Worm (Caenorhabditis elegans): ENCODE data around the gene B0336.12.

Gene B0336.12

DNA sequence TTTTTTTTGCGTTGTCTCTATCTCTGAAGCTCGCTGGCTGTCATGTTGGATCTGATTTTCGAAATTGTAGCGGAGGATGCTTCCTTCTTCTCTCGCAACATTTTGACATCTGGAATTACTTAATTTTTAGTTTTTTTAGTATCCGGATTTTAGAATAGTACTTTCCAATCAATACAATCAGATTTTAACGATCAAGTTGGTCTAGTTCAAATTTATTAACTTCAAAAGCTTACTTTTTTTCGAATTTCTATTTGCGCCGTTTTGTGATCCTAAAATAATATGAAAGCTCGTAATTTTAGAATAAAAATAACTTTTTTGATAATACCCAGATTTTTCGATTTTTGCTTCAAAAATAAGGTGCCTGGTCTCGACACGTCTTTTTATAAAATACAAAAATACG lies at the start of gene B0336.12:
B0336.12 (minus strand) TSS at position 101 of the 400 bp plus-strand sequence.
- no peak for TF ChIP-seq sea-1 (GFP tag; conservative IDR thresholded peaks at IDR 0.05)
- TF ChIP-seq ceh-36 (tag; optimal IDR thresholded peaks at IDR 0.05), result no peak
- TF ChIP-seq ama-1 (optimal IDR thresholded peaks at IDR 0.05), result no peak
- TF ChIP-seq flt-1 (GFP tag; IDR thresholded peaks at IDR 0.05), result no peak
- no peak for TF ChIP-seq hnd-1 (tag; optimal IDR thresholded peaks at IDR 0.05)
- no peak for TF ChIP-seq F13C5.2 (tag; optimal IDR thresholded peaks at IDR 0.05)
- TF ChIP-seq tbx-11 (GFP tag; IDR thresholded peaks at IDR 0.05), result no peak
- TF ChIP-seq ets-7 (tag; optimal IDR thresholded peaks at IDR 0.05), result no peak
- no peak for TF ChIP-seq hmbx-1 (tag; optimal IDR thresholded peaks at IDR 0.05)
- TF ChIP-seq hmg-4 (GFP tag; optimal IDR thresholded peaks at IDR 0.05), result no peak
- TF ChIP-seq B0310.2 (tag; optimal IDR thresholded peaks at IDR 0.05), result no peak
- TF ChIP-seq scrt-1 (GFP tag; IDR thresholded peaks at IDR 0.05), result no peak
- no peak for TF ChIP-seq pes-1 (GFP tag; IDR thresholded peaks at IDR 0.05)
- TF ChIP-seq tra-4 (tag; optimal IDR thresholded peaks at IDR 0.05), result no peak
- no peak for TF ChIP-seq tbx-37 (GFP tag; conservative IDR thresholded peaks at IDR 0.05)
- no peak for TF ChIP-seq ceh-13 (GFP tag; optimal IDR thresholded peaks at IDR 0.05)

DNA sequence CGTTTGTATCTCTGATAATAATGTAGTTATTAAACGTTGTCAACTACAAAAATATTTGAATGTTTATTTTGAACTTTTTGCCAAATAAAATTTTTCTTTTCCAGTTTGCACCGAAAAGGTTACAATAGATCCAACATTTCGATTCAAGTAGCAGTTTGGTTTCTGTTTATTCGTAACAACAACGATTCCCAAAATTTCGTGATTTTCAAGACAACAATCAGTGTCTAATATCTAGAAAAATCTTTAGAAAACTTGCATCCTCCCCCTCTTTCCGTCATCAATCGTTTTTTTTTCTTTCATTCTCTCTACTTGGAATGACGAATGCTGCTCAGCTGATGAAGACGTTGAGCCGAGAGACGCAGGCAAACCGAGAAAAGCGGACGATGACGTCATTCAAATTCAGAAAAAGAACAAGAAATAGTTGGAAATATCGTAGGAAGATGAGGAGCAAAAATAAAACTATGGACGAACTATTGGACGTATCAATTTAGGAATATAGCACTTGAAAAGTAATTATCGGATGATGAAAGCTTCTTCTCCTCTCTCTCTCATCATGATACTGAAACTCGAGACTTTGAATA lies 48.7 kb upstream of the B0336.12 start:
- TF ChIP-seq tbx-37 (GFP tag; conservative IDR thresholded peaks at IDR 0.05), result no peak
- TF ChIP-seq F13C5.2 (tag; optimal IDR thresholded peaks at IDR 0.05), result no peak
- TF ChIP-seq ceh-13 (GFP tag; optimal IDR thresholded peaks at IDR 0.05), result no peak
- no peak for TF ChIP-seq hmbx-1 (tag; optimal IDR thresholded peaks at IDR 0.05)
- no peak for TF ChIP-seq sea-1 (GFP tag; conservative IDR thresholded peaks at IDR 0.05)
- no peak for TF ChIP-seq ets-7 (tag; optimal IDR thresholded peaks at IDR 0.05)
- TF ChIP-seq pes-1 (GFP tag; IDR thresholded peaks at IDR 0.05), result no peak
- no peak for TF ChIP-seq scrt-1 (GFP tag; IDR thresholded peaks at IDR 0.05)
- TF ChIP-seq hmg-4 (GFP tag; optimal IDR thresholded peaks at IDR 0.05), result no peak
- TF ChIP-seq flt-1 (GFP tag; IDR thresholded peaks at IDR 0.05), result no peak
- TF ChIP-seq hnd-1 (tag; optimal IDR thresholded peaks at IDR 0.05), result no peak
- TF ChIP-seq ama-1 (optimal IDR thresholded peaks at IDR 0.05), result no peak

DNA sequence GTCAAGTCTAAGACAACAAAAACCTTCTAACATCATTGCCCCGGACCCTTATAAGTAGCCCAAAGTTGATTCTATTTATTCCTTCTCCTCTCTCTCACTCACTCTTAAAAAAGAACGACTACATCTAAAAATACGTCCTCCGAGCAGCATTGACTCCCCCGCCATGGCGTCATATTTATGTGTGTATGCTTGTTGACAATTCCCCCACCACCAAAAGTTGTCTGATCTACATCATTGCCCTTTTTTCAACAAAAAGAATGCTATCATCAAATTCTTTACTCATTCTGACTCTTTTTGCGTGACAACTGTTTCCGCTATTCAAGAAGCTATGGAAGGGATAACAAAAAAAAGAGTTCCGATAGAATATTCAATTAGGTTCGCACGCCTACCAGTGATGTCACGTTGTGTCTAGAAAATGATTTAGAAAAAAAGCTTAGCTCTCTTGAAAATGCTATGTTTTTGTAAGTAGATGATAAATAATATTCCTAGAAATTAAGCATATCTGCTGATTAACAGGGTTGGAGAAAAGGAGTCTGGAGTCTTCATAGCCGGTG lies 47.6 kb upstream of the B0336.12 start:
- TF ChIP-seq B0310.2 (tag; optimal IDR thresholded peaks at IDR 0.05), result no peak
- no peak for TF ChIP-seq F13C5.2 (tag; optimal IDR thresholded peaks at IDR 0.05)
- no peak for TF ChIP-seq ceh-13 (GFP tag; optimal IDR thresholded peaks at IDR 0.05)
- TF ChIP-seq hmg-4 (GFP tag; optimal IDR thresholded peaks at IDR 0.05), result no peak
- no peak for TF ChIP-seq hnd-1 (tag; optimal IDR thresholded peaks at IDR 0.05)
- TF ChIP-seq ceh-36 (tag; optimal IDR thresholded peaks at IDR 0.05), result no peak
- TF ChIP-seq flt-1 (GFP tag; IDR thresholded peaks at IDR 0.05), result no peak
- no peak for TF ChIP-seq ets-7 (tag; optimal IDR thresholded peaks at IDR 0.05)
- TF ChIP-seq ama-1 (optimal IDR thresholded peaks at IDR 0.05), result no peak
- TF ChIP-seq tra-4 (tag; optimal IDR thresholded peaks at IDR 0.05), result no peak
- TF ChIP-seq sea-1 (GFP tag; conservative IDR thresholded peaks at IDR 0.05), result no peak
- TF ChIP-seq pes-1 (GFP tag; IDR thresholded peaks at IDR 0.05), result no peak
- no peak for TF ChIP-seq aly-1 (tag; optimal IDR thresholded peaks at IDR 0.05)
- TF ChIP-seq tbx-11 (GFP tag; IDR thresholded peaks at IDR 0.05), result no peak

DNA sequence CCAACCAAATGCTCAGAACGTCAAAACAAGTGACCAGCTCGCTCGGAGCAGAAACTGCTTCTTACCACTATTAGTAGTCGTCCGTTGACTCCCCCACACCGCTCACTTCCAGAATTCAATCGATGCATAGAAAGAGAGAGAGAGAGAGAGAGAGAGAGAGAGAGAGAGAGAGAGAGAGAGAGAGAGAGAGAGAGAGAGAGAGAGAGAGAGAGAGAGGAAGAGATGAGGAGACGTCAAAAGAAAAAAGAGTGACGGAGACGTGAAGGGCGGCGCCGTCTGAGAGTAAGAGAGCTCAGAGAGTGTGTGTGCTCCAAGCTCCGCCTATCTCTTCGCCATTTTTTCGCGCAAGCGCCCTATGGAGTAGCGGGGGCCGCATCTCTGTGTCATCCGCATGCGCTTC lies 45.3 kb upstream of the B0336.12 start, which contains the start of gene ida-1:
ida-1 (plus strand) TSS at position 336 of the 400 bp plus-strand sequence.
- TF ChIP-seq flt-1 (GFP tag; IDR thresholded peaks at IDR 0.05), result no peak
- TF ChIP-seq hmbx-1 (tag; optimal IDR thresholded peaks at IDR 0.05), result no peak
- no peak for TF ChIP-seq ets-7 (tag; optimal IDR thresholded peaks at IDR 0.05)
- TF ChIP-seq tbx-37 (GFP tag; conservative IDR thresholded peaks at IDR 0.05), result no peak
- TF ChIP-seq F13C5.2 (tag; optimal IDR thresholded peaks at IDR 0.05), result no peak
- TF ChIP-seq tra-4 (tag; optimal IDR thresholded peaks at IDR 0.05), result no peak
- no peak for TF ChIP-seq ama-1 (optimal IDR thresholded peaks at IDR 0.05)
- no peak for TF ChIP-seq scrt-1 (GFP tag; IDR thresholded peaks at IDR 0.05)
- no peak for TF ChIP-seq ceh-36 (tag; optimal IDR thresholded peaks at IDR 0.05)
- no peak for TF ChIP-seq hnd-1 (tag; optimal IDR thresholded peaks at IDR 0.05)

DNA sequence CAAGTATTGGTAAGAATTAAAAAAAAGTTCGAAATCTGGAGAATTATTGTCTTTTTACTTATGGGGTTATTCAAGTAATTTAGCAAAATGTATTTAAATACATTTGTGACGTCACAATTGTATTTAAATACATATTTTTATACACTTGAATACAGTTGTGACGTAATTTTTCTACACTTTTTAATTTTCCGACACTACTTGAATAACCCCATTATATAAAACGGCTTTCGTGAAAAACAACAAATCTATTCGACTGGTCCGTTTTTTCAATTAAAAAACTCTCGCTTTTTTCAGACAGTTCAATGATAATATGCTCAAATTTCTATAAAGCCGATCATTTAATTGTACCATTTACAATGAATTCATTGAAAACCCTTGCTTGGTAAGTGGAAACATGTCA lies 40.6 kb upstream of the B0336.12 start:
- no peak for TF ChIP-seq sea-1 (GFP tag; conservative IDR thresholded peaks at IDR 0.05)
- TF ChIP-seq F13C5.2 (tag; optimal IDR thresholded peaks at IDR 0.05), result no peak
- no peak for TF ChIP-seq tbx-11 (GFP tag; IDR thresholded peaks at IDR 0.05)
- no peak for TF ChIP-seq pes-1 (GFP tag; IDR thresholded peaks at IDR 0.05)
- TF ChIP-seq tra-4 (tag; optimal IDR thresholded peaks at IDR 0.05), result no peak
- TF ChIP-seq hmg-4 (GFP tag; optimal IDR thresholded peaks at IDR 0.05), result no peak
- TF ChIP-seq aly-1 (tag; optimal IDR thresholded peaks at IDR 0.05), result no peak
- no peak for TF ChIP-seq ceh-36 (tag; optimal IDR thresholded peaks at IDR 0.05)
- no peak for TF ChIP-seq hnd-1 (tag; optimal IDR thresholded peaks at IDR 0.05)
- no peak for TF ChIP-seq hmbx-1 (tag; optimal IDR thresholded peaks at IDR 0.05)
- TF ChIP-seq tbx-37 (GFP tag; conservative IDR thresholded peaks at IDR 0.05), result no peak
- TF ChIP-seq scrt-1 (GFP tag; IDR thresholded peaks at IDR 0.05), result no peak
- TF ChIP-seq ama-1 (optimal IDR thresholded peaks at IDR 0.05), result no peak
- no peak for TF ChIP-seq B0310.2 (tag; optimal IDR thresholded peaks at IDR 0.05)
- no peak for TF ChIP-seq ets-7 (tag; optimal IDR thresholded peaks at IDR 0.05)
- no peak for TF ChIP-seq ceh-13 (GFP tag; optimal IDR thresholded peaks at IDR 0.05)
- no peak for TF ChIP-seq flt-1 (GFP tag; IDR thresholded peaks at IDR 0.05)

DNA sequence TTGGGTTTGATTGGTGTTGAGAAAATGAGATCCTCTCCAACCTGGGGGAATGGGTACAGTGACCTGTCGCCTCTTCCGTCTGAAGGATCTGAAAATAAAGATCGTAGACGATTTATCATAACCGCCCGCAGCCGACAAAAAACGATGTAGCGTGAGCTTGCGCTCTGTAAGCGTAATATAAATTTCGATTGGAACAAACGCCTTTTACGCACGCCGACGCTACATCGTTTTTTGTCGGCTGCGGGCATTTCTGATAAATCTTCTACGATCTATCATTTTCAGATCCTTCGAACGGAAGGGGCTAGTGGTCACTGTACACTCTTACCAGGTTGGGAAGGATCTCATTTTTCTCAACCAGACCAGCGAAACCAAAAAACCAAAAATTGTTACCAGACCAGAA lies 38.4 kb upstream of the B0336.12 start:
- TF ChIP-seq ceh-36 (tag; optimal IDR thresholded peaks at IDR 0.05) (no peak), scrt-1 (GFP tag; IDR thresholded peaks at IDR 0.05) (no peak), hnd-1 (tag; optimal IDR thresholded peaks at IDR 0.05) (no peak), F13C5.2 (tag; optimal IDR thresholded peaks at IDR 0.05) (no peak), hmg-4 (GFP tag; optimal IDR thresholded peaks at IDR 0.05) (no peak), flt-1 (GFP tag; IDR thresholded peaks at IDR 0.05) (no peak), B0310.2 (tag; optimal IDR thresholded peaks at IDR 0.05) (no peak), pes-1 (GFP tag; IDR thresholded peaks at IDR 0.05) (no peak), ceh-13 (GFP tag; optimal IDR thresholded peaks at IDR 0.05) (no peak), hmbx-1 (tag; optimal IDR thresholded peaks at IDR 0.05) (no peak), ets-7 (tag; optimal IDR thresholded peaks at IDR 0.05) (no peak), tbx-11 (GFP tag; IDR thresholded peaks at IDR 0.05) (no peak)

DNA sequence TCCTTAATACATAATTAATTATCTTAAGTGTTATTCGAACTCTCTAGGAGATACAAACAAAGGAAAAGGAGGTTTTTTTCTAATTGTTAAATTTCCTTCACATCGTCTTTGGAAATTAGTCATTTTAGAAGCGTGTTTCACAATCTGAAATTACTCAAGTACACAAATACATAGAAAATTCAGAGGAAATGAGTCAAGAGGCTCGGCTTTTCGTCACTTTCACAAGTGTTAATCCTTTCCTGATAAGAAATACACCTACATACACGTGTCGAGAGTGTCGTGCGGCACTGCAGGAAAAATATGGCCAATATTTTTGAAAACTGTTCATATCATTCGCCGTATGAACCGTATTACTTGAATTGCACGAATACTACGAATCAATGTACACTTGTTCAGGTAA lies 37.2 kb upstream of the B0336.12 start, which contains the start of gene B0244.4:
B0244.4 (plus strand) TSS at position 301 of the 400 bp plus-strand sequence.
- TF ChIP-seq sea-1 (GFP tag; conservative IDR thresholded peaks at IDR 0.05), result no peak
- no peak for TF ChIP-seq hmg-4 (GFP tag; optimal IDR thresholded peaks at IDR 0.05)
- no peak for TF ChIP-seq pes-1 (GFP tag; IDR thresholded peaks at IDR 0.05)
- no peak for TF ChIP-seq ama-1 (optimal IDR thresholded peaks at IDR 0.05)
- TF ChIP-seq ceh-13 (GFP tag; optimal IDR thresholded peaks at IDR 0.05), result no peak
- TF ChIP-seq B0310.2 (tag; optimal IDR thresholded peaks at IDR 0.05), result no peak
- TF ChIP-seq flt-1 (GFP tag; IDR thresholded peaks at IDR 0.05), result no peak
